Fruit fly (Drosophila melanogaster): Measurements from ENCODE around the gene PlexB.
A peak's percentile ranks its signal among the peaks of the same experiment; 100 is the strongest.

PlexB gene

DNA sequence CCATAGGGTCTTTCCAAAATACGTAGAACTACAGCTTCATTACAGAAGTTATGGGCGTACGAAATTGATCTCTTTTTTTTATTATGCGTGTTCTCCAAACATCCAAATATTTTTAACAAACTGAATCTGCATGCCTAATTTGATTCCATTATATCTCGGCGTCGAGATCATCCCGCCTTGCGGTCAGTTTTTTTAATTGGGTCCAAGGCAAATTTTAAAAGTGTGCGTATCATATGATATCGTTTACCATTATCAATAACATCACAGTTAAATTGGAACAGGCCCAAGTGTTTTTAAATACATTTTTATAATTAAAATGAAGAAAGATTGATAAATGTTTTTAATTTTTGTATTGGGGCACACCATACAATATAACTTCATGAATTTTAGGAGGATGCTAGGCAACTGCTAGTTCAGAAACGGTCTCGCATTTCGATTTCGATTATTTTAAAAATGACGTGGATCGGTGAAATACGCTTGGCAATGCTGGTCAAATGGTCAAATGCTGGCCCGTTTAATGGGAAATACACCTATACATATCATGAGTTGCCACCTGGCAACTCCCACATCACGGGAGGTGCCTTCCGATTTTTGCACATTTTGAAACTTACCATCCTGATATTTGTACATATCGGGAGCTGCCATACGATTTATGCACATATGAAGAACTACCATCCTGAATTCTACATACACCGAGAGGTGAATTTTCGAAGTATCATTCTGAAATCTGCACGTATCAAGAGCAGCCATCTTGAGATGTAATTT is 24.8 kb upstream of the PlexB start (continued):
- TF ChIP-seq CG14965 (GFP tag; optimal IDR thresholded peaks at IDR 0.05; ENCODE audit: borderline replicate concordance) (peak; percentile 27), CG12769 (tag; optimal IDR thresholded peaks at IDR 0.05) (peak; percentile 44), pnt (GFP tag; optimal IDR thresholded peaks at IDR 0.05) (no peak), insv (GFP tag; optimal IDR thresholded peaks at IDR 0.05) (peak in 1 of 2 experiments; percentile 75), HmgZ (tag; optimal IDR thresholded peaks at IDR 0.05) (peak; percentile 67), row (GFP tag; IDR thresholded peaks at IDR 0.05) (peak; percentile 44; the same call in 1 of the 3 replicates), CG7987 (GFP tag; optimal IDR thresholded peaks at IDR 0.05) (peak; percentile 63), CG1603 (tag; optimal IDR thresholded peaks at IDR 0.05) (peak; percentile 63), CG14014 (GFP tag; IDR thresholded peaks at IDR 0.05) (0 out of 2 replicates have a peak, but pooled peaks have one; percentile 5), CG15514 (GFP tag; optimal IDR thresholded peaks at IDR 0.05) (peak; percentile 77), wor (GFP tag; IDR thresholded peaks at IDR 0.05) (no peak), mirr (GFP tag; optimal IDR thresholded peaks at IDR 0.05) (peak; percentile 36), NC2α (GFP tag; optimal IDR thresholded peaks at IDR 0.05) (no peak), CG6854 (GFP tag; optimal IDR thresholded peaks at IDR 0.05) (no peak), Ets97D (GFP tag; optimal IDR thresholded peaks at IDR 0.05) (peak; percentile 57), stwl (tag; optimal IDR thresholded peaks at IDR 0.05) (peak; percentile 62), CG8290 (GFP tag; optimal IDR thresholded peaks at IDR 0.05) (peak; percentile 29), CG8290 (tag; optimal IDR thresholded peaks at IDR 0.05) (peak in 1 of 2 experiments; percentile 88), Dref (GFP tag; IDR thresholded peaks at IDR 0.05) (peak; percentile 58), sug (tag; optimal IDR thresholded peaks at IDR 0.05) (peak; percentile 41), CG12659 (GFP tag; optimal IDR thresholded peaks at IDR 0.05) (peak; percentile 63), Nf-YA (GFP tag; IDR thresholded peaks at IDR 0.05) (no peak), repo (GFP tag; optimal IDR thresholded peaks at IDR 0.05) (no peak)

- TF ChIP-seq vvl (GFP tag; IDR thresholded peaks at IDR 0.05) (peak; percentile 93; the same call in 1 of the 2 replicates), crp (GFP tag; optimal IDR thresholded peaks at IDR 0.05) (peak in 1 of 2 experiments; percentile 48), bsh (GFP tag; optimal IDR thresholded peaks at IDR 0.05) (peak; percentile 17 to 71), gcm (GFP tag; optimal IDR thresholded peaks at IDR 0.05) (peak; percentile 67), bcd (GFP tag; optimal IDR thresholded peaks at IDR 0.05) (peak; percentile 87), ssp (GFP tag; IDR thresholded peaks at IDR 0.05) (peak; percentile 99), sr (GFP tag; IDR thresholded peaks at IDR 0.05) (no peak), lilli (GFP tag; optimal IDR thresholded peaks at IDR 0.05) (peak; percentile 54), CG6813 (GFP tag; optimal IDR thresholded peaks at IDR 0.05) (peak; percentile 90), bbx (GFP tag; IDR thresholded peaks at IDR 0.05; ENCODE audit: partially characterized antibody) (no peak), sug (tag; optimal IDR thresholded peaks at IDR 0.05) (peak; percentile 76), schlank (tag; optimal IDR thresholded peaks at IDR 0.05) (peak; percentile 78), Neu2 (GFP tag; optimal IDR thresholded peaks at IDR 0.05; ENCODE audit: borderline replicate concordance) (peak; percentile 18), Rx (GFP tag; IDR thresholded peaks at IDR 0.05) (no peak), pfk (GFP tag; optimal IDR thresholded peaks at IDR 0.05) (peak; percentile 84), Tbp (GFP tag; optimal IDR thresholded peaks at IDR 0.05) (no peak), CG4854 (GFP tag; optimal IDR thresholded peaks at IDR 0.05) (peak; percentile 49), CG3838 (GFP tag; optimal IDR thresholded peaks at IDR 0.05) (peak; percentile 4), grau (tag; optimal IDR thresholded peaks at IDR 0.05) (peak; percentile 71), CG1024 (GFP tag; IDR thresholded peaks at IDR 0.05) (peak; percentile 100), Max (GFP tag; optimal IDR thresholded peaks at IDR 0.05) (peak; percentile 37), usp (GFP tag; optimal IDR thresholded peaks at IDR 0.05) (no peak), CG17359 (tag; optimal IDR thresholded peaks at IDR 0.05) (peak; percentile 72), Side (GFP tag; optimal IDR thresholded peaks at IDR 0.05) (peak; percentile 85), Fer2 (tag; optimal IDR thresholded peaks at IDR 0.05) (peak; percentile 35), Hr3 (GFP tag; optimal IDR thresholded peaks at IDR 0.05) (peak; percentile 55)
Measured at dm6 chr4:67063-67684, 23.6 kb upstream of the PlexB start, which contains the start of gene RpS3A. Gene RpS3A, minus strand, starts transcription at chr4:67207.
